Worm (Caenorhabditis elegans) whole organism, L1 larva: ENCODE results near the gene F14F7.4.

Experiments used
- C34B4.2 ChIP-seq: sonication (generic microtip); optimal IDR thresholded peaks from 2 replicates; lab custom pipeline; 2017; ENCODE audit warnings: mild to moderate bottlenecking, missing genetic modification characterization, missing compliant biosample characterization
- F16B12.6 ChIP-seq: fragments of 150-350 bp; optimal IDR thresholded peaks from 2 replicates; lab custom pipeline; 2014; ENCODE audit warnings: missing biosample characterization, missing genetic modification characterization
- blmp-1 ChIP-seq: fragments of 150-350 bp; optimal IDR thresholded peaks from 2 replicates; lab custom pipeline; 2014; ENCODE audit warnings: missing biosample characterization, missing genetic modification characterization
- ceh-63 ChIP-seq: fragments of 200-800 bp; sonication (Bioruptor generic); optimal IDR thresholded peaks from 2 replicates; lab custom pipeline; 2018; ENCODE audit warnings: mild to moderate bottlenecking, missing genetic modification characterization, missing compliant biosample characterization
- ceh-82 ChIP-seq, 3 experiments: fragments of 150-350 bp in 1 of 3; sonication (generic microtip) in 2 of 3; optimal IDR thresholded peaks; 2 replicates each; lab custom pipeline; 2014 to 2017; ENCODE audit warnings: missing biosample characterization in 3 of 3, missing genetic modification characterization in 3 of 3
- ceh-88 ChIP-seq: fragments of 200-800 bp; sonication (Bioruptor generic); IDR thresholded peaks from 2 replicates; pipeline ENCODE4 v1.3.6; 2022; ENCODE audit warnings: missing genetic modification characterization, missing compliant biosample characterization
- ceh-90 ChIP-seq: sonication (generic microtip); optimal IDR thresholded peaks from 2 replicates; lab custom pipeline; 2016; ENCODE audit warnings: missing genetic modification characterization, missing compliant biosample characterization
- ces-1 ChIP-seq: fragments of 150-350 bp; optimal IDR thresholded peaks from 2 replicates; lab custom pipeline; 2014; ENCODE audit warnings: missing biosample characterization, missing genetic modification reagents, missing genetic modification characterization
- dpl-1 ChIP-seq, 3 experiments: fragments of 150-350 bp in 2 of 3; sonication (generic microtip) in 1 of 3; optimal IDR thresholded peaks; 2 replicates each; lab custom pipeline; 2014 to 2017; ENCODE audit warnings: missing biosample characterization in 3 of 3, missing genetic modification characterization in 3 of 3, missing genetic modification reagents in 3 of 3
- efl-1 ChIP-seq, 4 experiments: fragments of 150-350 bp; optimal IDR thresholded peaks in 3 of 4; peaks in 1 of 4; 1 replicate in 1 of 4; 2 replicates in 3 of 4; lab custom pipeline; 2014; ENCODE audit warnings: missing biosample characterization in 2 of 4, missing genetic modification characterization in 2 of 4, missing genetic modification reagents in 2 of 4
- elt-2 ChIP-seq: sonication (generic microtip); optimal IDR thresholded peaks from 2 replicates; lab custom pipeline; 2016; ENCODE audit warnings: missing genetic modification characterization, mild to moderate bottlenecking, inconsistent platforms, missing compliant biosample characterization, missing genetic modification reagents
- fkh-4 ChIP-seq: sonication (generic microtip); optimal IDR thresholded peaks from 2 replicates; lab custom pipeline; 2016; ENCODE audit warnings: missing compliant biosample characterization, missing genetic modification characterization, borderline replicate concordance
- fkh-8 ChIP-seq: sonication (generic microtip); optimal IDR thresholded peaks from 2 replicates; lab custom pipeline; 2016; ENCODE audit warnings: mild to moderate bottlenecking, missing genetic modification characterization, missing compliant biosample characterization
- fos-1 ChIP-seq: fragments of 150-350 bp; optimal IDR thresholded peaks from 2 replicates; lab custom pipeline; 2014; ENCODE audit warnings: missing biosample characterization, missing genetic modification characterization
- hlh-17 ChIP-seq: fragments of 200-800 bp; sonication (Bioruptor generic); optimal IDR thresholded peaks from 2 replicates; lab custom pipeline; 2018; ENCODE audit warnings: missing genetic modification characterization, mild to moderate bottlenecking, missing compliant biosample characterization, moderate library complexity, borderline replicate concordance
- isw-1 ChIP-seq: fragments of 200-800 bp; sonication (Bioruptor generic); IDR thresholded peaks from 2 replicates; pipeline ENCODE4 v1.3.6; 2022; ENCODE audit warnings: missing genetic modification characterization, missing compliant biosample characterization
- jun-1 ChIP-seq: fragments of 150-350 bp; optimal IDR thresholded peaks from 2 replicates; lab custom pipeline; 2014; ENCODE audit warnings: missing biosample characterization, missing genetic modification reagents, missing genetic modification characterization
- lin-15B ChIP-seq: fragments of 150-350 bp; sonication (generic microtip); optimal IDR thresholded peaks from 3 replicates; lab custom pipeline; 2014; ENCODE audit warnings: missing biosample characterization, missing genetic modification characterization
- lin-35 ChIP-seq, 2 experiments: fragments of 150-350 bp; optimal IDR thresholded peaks; 2 replicates each; lab custom pipeline; 2014; ENCODE audit warnings: missing biosample characterization in 2 of 2, missing genetic modification characterization in 2 of 2, missing genetic modification reagents in 2 of 2
- lsy-2 ChIP-seq, 2 experiments: fragments of 150-350 bp; optimal IDR thresholded peaks; 2 replicates each; lab custom pipeline; 2014; ENCODE audit warnings: missing biosample characterization in 2 of 2, missing genetic modification characterization in 2 of 2
- mdl-1 ChIP-seq, 2 experiments: fragments of 150-350 bp; optimal IDR thresholded peaks; 2 replicates each; lab custom pipeline; 2014 to 2017; ENCODE audit warnings: missing biosample characterization in 2 of 2, missing genetic modification characterization in 2 of 2, inconsistent platforms in 1 of 2
- mep-1 ChIP-seq: fragments of 150-350 bp; optimal IDR thresholded peaks from 2 replicates; lab custom pipeline; 2014; ENCODE audit warnings: missing biosample characterization, missing genetic modification characterization
- nhr-47 ChIP-seq: sonication (generic microtip); optimal IDR thresholded peaks from 2 replicates; lab custom pipeline; 2016; ENCODE audit warnings: mild to moderate bottlenecking, missing genetic modification characterization, moderate library complexity, missing compliant biosample characterization
- nhr-77 ChIP-seq: fragments of 150-350 bp; optimal IDR thresholded peaks from 2 replicates; lab custom pipeline; 2014; ENCODE audit warnings: missing biosample characterization, missing genetic modification characterization
- nhr-85 ChIP-seq: sonication (generic microtip); peaks from one replicate; lab custom pipeline; 2016; ENCODE audit warnings: missing genetic modification characterization, inconsistent platforms, missing compliant biosample characterization
- nhr-90 ChIP-seq: sonication (generic microtip); optimal IDR thresholded peaks from 2 replicates; lab custom pipeline; 2016; ENCODE audit warnings: mild to moderate bottlenecking, missing genetic modification characterization, missing compliant biosample characterization; ENCODE audit not compliant: poor library complexity
- skn-1 ChIP-seq: fragments of 150-350 bp; optimal IDR thresholded peaks from 2 replicates; lab custom pipeline; 2014; ENCODE audit warnings: missing biosample characterization, missing genetic modification characterization
- snpc-4 ChIP-seq: fragments of 150-350 bp; optimal IDR thresholded peaks from 2 replicates; lab custom pipeline; 2014; ENCODE audit warnings: missing biosample characterization, missing genetic modification characterization
- snu-23 ChIP-seq: sonication (generic microtip); optimal IDR thresholded peaks from 2 replicates; lab custom pipeline; 2016; ENCODE audit warnings: missing genetic modification characterization, missing compliant biosample characterization
- swsn-7 ChIP-seq: sonication (generic microtip); optimal IDR thresholded peaks from 2 replicates; lab custom pipeline; 2016; ENCODE audit warnings: missing genetic modification characterization, missing compliant biosample characterization
- tbx-2 ChIP-seq: sonication (generic microtip); optimal IDR thresholded peaks from 2 replicates; lab custom pipeline; 2016; ENCODE audit warnings: missing genetic modification characterization, missing compliant biosample characterization
- unc-62 ChIP-seq: fragments of 150-350 bp; optimal IDR thresholded peaks from 2 replicates; lab custom pipeline; 2014; ENCODE audit warnings: missing biosample characterization, missing genetic modification reagents, missing genetic modification characterization
- unc-86 ChIP-seq: sonication (generic microtip); optimal IDR thresholded peaks from 2 replicates; lab custom pipeline; 2016; ENCODE audit warnings: missing genetic modification characterization, missing compliant biosample characterization
- xbp-1 ChIP-seq: sonication (generic microtip); optimal IDR thresholded peaks from 2 replicates; lab custom pipeline; 2016; ENCODE audit warnings: missing genetic modification characterization, missing compliant biosample characterization
- ztf-11 ChIP-seq, 2 experiments: sonication (generic microtip); optimal IDR thresholded peaks; 2 replicates each; lab custom pipeline; 2016 to 2017; ENCODE audit warnings: missing genetic modification characterization in 2 of 2, missing biosample characterization in 1 of 2, missing compliant biosample characterization in 1 of 2

Gene F14F7.4

DNA sequence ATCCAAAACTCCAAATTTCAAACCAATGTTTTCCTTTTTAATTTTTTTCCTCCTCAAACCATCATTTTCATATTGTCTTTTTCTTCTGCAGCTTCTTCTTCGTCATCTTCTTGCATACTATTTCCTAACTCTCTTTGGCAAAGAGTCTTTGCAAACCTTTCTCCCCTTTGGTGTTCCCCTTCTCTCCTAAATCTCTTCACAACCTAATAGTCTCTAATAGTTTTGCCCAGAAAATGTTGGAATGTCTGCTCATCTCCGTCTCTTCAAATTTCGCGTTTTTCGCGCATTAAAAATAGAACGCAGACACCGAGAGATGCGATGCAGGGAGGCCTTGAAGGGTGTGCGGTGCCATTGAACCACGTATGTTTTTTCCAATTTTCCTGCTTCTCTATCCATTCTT, 27.4 kb downstream of the F14F7.4 start, which contains the start of gene ZK1010.10:
ZK1010.10 (plus strand) TSS at position 286 of the 400 bp plus-strand sequence.
- TF ChIP-seq nhr-47 (tag; lab: Kevin White, UChicago), result peak; percentile 38
- peak; percentile 75 for TF ChIP-seq nhr-85 (tag; lab: Kevin White, UChicago)
- peak; percentile 62 to 78 for TF ChIP-seq efl-1 (optimal IDR thresholded peaks at IDR 0.05; lab: Kevin White, UChicago)
- peak; percentile 40 to 70 for TF ChIP-seq efl-1 (GFP tag; optimal IDR thresholded peaks at IDR 0.05 in 1 of 2; lab: Kevin White, UChicago)
- peak; percentile 18 for TF ChIP-seq fos-1
- TF ChIP-seq mdl-1 (tag; optimal IDR thresholded peaks at IDR 0.05; lab: Kevin White, UChicago), result peak in 1 of 2 experiments; percentile 39
- no peak for TF ChIP-seq ceh-88 (GFP tag; lab: Robert Waterston, UW)
- no peak for TF ChIP-seq xbp-1
- TF ChIP-seq snpc-4 (tag; lab: Kevin White, UChicago), result peak; percentile 4
- TF ChIP-seq F16B12.6 (tag; lab: Kevin White, UChicago), result no peak
- TF ChIP-seq lin-15B, result no peak
- TF ChIP-seq tbx-2 (tag; lab: Kevin White, UChicago), result peak; percentile 23
- peak; percentile 18 for TF ChIP-seq isw-1 (GFP tag; lab: Robert Waterston, UW)
- peak; percentile 47 for TF ChIP-seq blmp-1 (tag; lab: Kevin White, UChicago)
- peak; percentile 47 to 59 for TF ChIP-seq lin-35 (GFP tag; optimal IDR thresholded peaks at IDR 0.05; lab: Kevin White, UChicago)
- no peak for TF ChIP-seq unc-86 (tag; lab: Kevin White, UChicago)
- TF ChIP-seq ceh-82 (tag; optimal IDR thresholded peaks at IDR 0.05; lab: Kevin White, UChicago), result peak in 2 of 3 experiments; percentile 55 to 67
- TF ChIP-seq skn-1 (tag; lab: Kevin White, UChicago), result peak; percentile 48
- peak; percentile 19 for TF ChIP-seq fkh-8 (tag; lab: Kevin White, UChicago)
- peak; percentile 30 for TF ChIP-seq swsn-7 (tag; lab: Kevin White, UChicago)
- TF ChIP-seq nhr-77 (tag; lab: Kevin White, UChicago), result peak; percentile 13
- TF ChIP-seq lsy-2 (tag; optimal IDR thresholded peaks at IDR 0.05; lab: Kevin White, UChicago), result peak in 1 of 2 experiments; percentile 77
- TF ChIP-seq snu-23, result peak; percentile 36
- peak; percentile 49 for TF ChIP-seq jun-1
- no peak for TF ChIP-seq ztf-11 (tag; optimal IDR thresholded peaks at IDR 0.05; lab: Kevin White, UChicago)
- TF ChIP-seq dpl-1 (GFP tag; optimal IDR thresholded peaks at IDR 0.05; lab: Kevin White, UChicago), result peak in 2 of 3 experiments; percentile 15 to 45
- TF ChIP-seq mep-1 (tag; lab: Kevin White, UChicago), result peak; percentile 36

- TF ChIP-seq lin-15B, result no peak
- no peak for TF ChIP-seq unc-86 (tag; lab: Kevin White, UChicago)
- TF ChIP-seq elt-2 (tag; lab: Kevin White, UChicago), result no peak
- no peak for TF ChIP-seq fkh-4
- TF ChIP-seq, all 84 proteins: peak for 0
Measured at ce11 chrIII:13000457-13000856, 29.1 kb downstream of the F14F7.4 start, which contains the start of gene ZK1010.8. Gene ZK1010.8, minus strand, starts transcription at chrIII:13000670.

DNA sequence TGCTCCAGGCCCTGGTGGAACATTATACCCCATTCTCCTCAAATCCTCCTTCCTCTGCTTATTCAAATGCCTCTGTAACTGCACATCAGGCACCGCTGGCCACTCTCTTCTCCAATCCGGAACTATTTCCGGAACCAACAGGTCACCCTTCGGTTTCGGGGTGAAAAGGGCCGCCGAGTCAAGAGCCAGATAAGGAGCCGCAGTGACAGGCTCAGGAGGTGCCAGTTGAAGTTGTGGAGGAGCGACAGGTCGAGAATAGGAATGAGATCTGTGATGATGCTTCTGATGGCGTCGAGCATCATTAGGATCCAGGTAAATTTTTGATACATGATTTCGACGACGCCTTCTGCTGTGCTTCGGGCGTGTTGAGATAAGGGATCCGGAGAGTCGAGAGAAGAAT, 31.3 kb downstream of the F14F7.4 start:
- TF ChIP-seq ceh-90 (tag; lab: Kevin White, UChicago) (no peak), hlh-17 (GFP tag; lab: Kevin White, UChicago) (no peak), skn-1 (tag; lab: Kevin White, UChicago) (no peak), fkh-8 (tag; lab: Kevin White, UChicago) (no peak), fkh-4 (no peak), efl-1 (optimal IDR thresholded peaks at IDR 0.05; lab: Kevin White, UChicago) (no peak), efl-1 (GFP tag; optimal IDR thresholded peaks at IDR 0.05 in 1 of 2; lab: Kevin White, UChicago) (peak in 1 of 2 experiments; percentile 26), C34B4.2 (tag; lab: Kevin White, UChicago) (no peak), ceh-63 (GFP tag; lab: Kevin White, UChicago) (no peak)

ce11 chrIII:12993607-12994006, 35.9 kb downstream of the F14F7.4 start, which contains the start of gene col-97:
Gene col-97, minus strand, starts transcription at chrIII:12993707.
- TF ChIP-seq ces-1 (GFP tag; lab: Kevin White, UChicago) (no peak), efl-1 (optimal IDR thresholded peaks at IDR 0.05; lab: Kevin White, UChicago) (no peak), efl-1 (GFP tag; optimal IDR thresholded peaks at IDR 0.05 in 1 of 2; lab: Kevin White, UChicago) (peak in 1 of 2 experiments; percentile 49), snu-23 (no peak), mdl-1 (tag; optimal IDR thresholded peaks at IDR 0.05; lab: Kevin White, UChicago) (no peak), unc-62 (GFP tag; lab: Kevin White, UChicago) (no peak), nhr-90 (no peak), swsn-7 (tag; lab: Kevin White, UChicago) (no peak)
